Worm (Caenorhabditis elegans) whole organism, L2 larva: ENCODE measurements around the gene C38C10.3.

Source experiments
- aly-2 ChIP-seq: fragments of 150-350 bp; optimal IDR thresholded peaks from 2 replicates; lab custom pipeline; 2014; ENCODE audit warnings: missing biosample characterization, missing genetic modification characterization
- ama-1 ChIP-seq: fragments of 150-350 bp; optimal IDR thresholded peaks from 2 replicates; lab custom pipeline; 2018; ENCODE audit warnings: inconsistent platforms
- egl-27 ChIP-seq: sonication (generic microtip); optimal IDR thresholded peaks from 3 replicates; lab custom pipeline; 2017; ENCODE audit warnings: missing biosample characterization, missing genetic modification reagents, missing genetic modification characterization
- lin-13 ChIP-seq: fragments of 150-350 bp; optimal IDR thresholded peaks from 2 replicates; lab custom pipeline; 2014; ENCODE audit warnings: missing biosample characterization, missing genetic modification reagents, missing genetic modification characterization
- lin-39 ChIP-seq: fragments of 150-350 bp; optimal IDR thresholded peaks from 2 replicates; lab custom pipeline; 2014; ENCODE audit warnings: missing biosample characterization, missing genetic modification reagents, missing genetic modification characterization
- lsy-2 ChIP-seq, 2 experiments: fragments of 150-350 bp in 1 of 2; sonication (generic microtip) in 1 of 2; optimal IDR thresholded peaks; 2 replicates each; lab custom pipeline; 2014 to 2017; ENCODE audit warnings: missing biosample characterization in 2 of 2, missing genetic modification characterization in 2 of 2
- mdl-1 ChIP-seq, 2 experiments: fragments of 150-350 bp in 1 of 2; sonication (generic microtip) in 1 of 2; optimal IDR thresholded peaks; 2 replicates each; lab custom pipeline; 2017; ENCODE audit warnings: missing biosample characterization in 2 of 2, missing genetic modification characterization in 2 of 2
- nhr-237 ChIP-seq: fragments of 150-350 bp; optimal IDR thresholded peaks from 2 replicates; lab custom pipeline; 2014; ENCODE audit warnings: missing biosample characterization, missing genetic modification characterization
- snpc-4 ChIP-seq: fragments of 150-350 bp; optimal IDR thresholded peaks from 2 replicates; lab custom pipeline; 2014; ENCODE audit warnings: missing biosample characterization, missing genetic modification characterization
- zag-1 ChIP-seq: fragments of 150-350 bp; optimal IDR thresholded peaks from 2 replicates; lab custom pipeline; 2014; ENCODE audit warnings: missing biosample characterization, missing genetic modification characterization
- ztf-11 ChIP-seq: sonication (generic microtip); optimal IDR thresholded peaks from 2 replicates; lab custom pipeline; 2017; ENCODE audit warnings: missing biosample characterization, missing genetic modification characterization

DNA sequence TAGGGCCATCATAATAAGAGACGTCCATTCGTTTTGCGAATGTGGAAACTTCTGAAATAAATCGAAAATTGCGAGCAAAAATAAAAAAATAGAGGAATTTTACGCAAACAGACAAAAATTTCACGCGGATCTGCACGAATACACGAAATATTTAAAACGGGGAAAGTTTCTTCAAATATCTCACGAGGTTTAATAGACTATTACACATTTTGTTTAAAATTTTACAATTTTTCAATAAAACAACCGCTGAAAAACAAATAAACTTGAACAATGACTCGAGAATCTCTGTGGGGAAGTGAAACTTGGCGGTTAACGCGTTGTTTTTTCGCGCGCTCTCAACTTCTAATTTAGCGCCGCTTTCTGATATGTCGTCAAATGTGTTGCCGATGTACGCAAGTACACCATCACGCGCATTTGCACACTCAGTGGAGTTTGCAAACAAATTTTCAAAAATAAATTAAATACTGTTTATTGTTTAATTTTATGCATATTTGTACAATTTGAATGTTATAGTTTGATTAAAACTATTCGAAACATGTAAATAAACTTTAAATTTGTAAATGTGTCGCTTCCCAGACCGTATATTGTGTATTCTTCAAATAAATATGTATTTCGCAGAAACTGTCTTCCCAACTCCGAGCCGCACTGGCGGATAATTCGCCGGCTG lies 7.8 kb upstream of the C38C10.3 start, which contains the start of the genes gpr-2 and rgr-1:
- peak; percentile 11 for TF ChIP-seq lin-13
- peak in 1 of 2 experiments; percentile 33 for TF ChIP-seq lsy-2 (tag; optimal IDR thresholded peaks at IDR 0.05; lab: Kevin White, UChicago)
- TF ChIP-seq ztf-11 (tag; lab: Kevin White, UChicago): no peak
- no peak for TF ChIP-seq snpc-4 (tag; lab: Kevin White, UChicago)
- TF ChIP-seq mdl-1 (tag; optimal IDR thresholded peaks at IDR 0.05; lab: Kevin White, UChicago): no peak
- no peak for TF ChIP-seq zag-1 (tag; lab: Kevin White, UChicago)
- no peak for TF ChIP-seq egl-27 (tag; lab: Kevin White, UChicago)
- no peak for TF ChIP-seq lin-39 (tag; lab: Kevin White, UChicago)
- no peak for TF ChIP-seq ama-1 (lab: Kevin White, UChicago)
- no peak for TF ChIP-seq aly-2 (tag; lab: Kevin White, UChicago)
- TF ChIP-seq nhr-237: no peak
